Worm (Caenorhabditis elegans): ENCODE measurements around the gene T06E8.2.

DNA sequence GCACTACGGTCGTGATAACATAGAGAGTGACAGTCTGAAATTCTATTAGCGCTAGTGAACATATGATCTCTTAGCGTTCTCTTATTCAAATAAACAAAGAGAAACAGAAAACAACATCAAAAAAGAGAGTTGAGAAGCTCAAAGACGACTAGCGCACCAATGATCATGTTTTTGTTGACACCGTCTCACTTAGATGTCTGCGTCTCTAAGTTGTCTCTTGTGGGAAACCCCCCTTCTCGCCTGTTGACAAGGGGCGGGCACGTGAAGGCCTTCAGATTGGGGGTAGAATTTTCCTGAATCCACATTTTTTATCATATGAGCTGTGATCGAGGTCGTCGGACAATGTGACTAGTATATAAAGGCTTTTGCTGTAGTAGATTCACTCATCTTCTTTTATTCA, 16.3 kb downstream of the T06E8.2 start:
- TF ChIP-seq tbx-2 (tag; optimal IDR thresholded peaks at IDR 0.05) (no peak), ztf-4 (tag; optimal IDR thresholded peaks at IDR 0.05) (no peak), elt-3 (tag; optimal IDR thresholded peaks at IDR 0.05) (no peak), aha-1 (tag; optimal IDR thresholded peaks at IDR 0.05) (no peak), lin-15B (tag; optimal IDR thresholded peaks at IDR 0.05) (no peak), pqm-1 (tag; optimal IDR thresholded peaks at IDR 0.05) (no peak), elt-2 (tag; optimal IDR thresholded peaks at IDR 0.05) (no peak)

Data from whole organism, L1 larva.